Worm (Caenorhabditis elegans): ENCODE results near the gene F41G3.5.

F41G3.5 gene

ce11 chrII:6712177-6712981 is 34.1 kb upstream of the F41G3.5 start, which contains the start of the genes dpy-10 and T14B4.19:
Gene dpy-10, minus strand, starts transcription at chrII:6712227.
Gene T14B4.19, minus strand, starts transcription at chrII:6712931.
- TF ChIP-seq nhr-43 (tag; optimal IDR thresholded peaks at IDR 0.05; ENCODE audit: poor library complexity, severe bottlenecking): peak; percentile 75
- TF ChIP-seq lin-39 (tag; optimal IDR thresholded peaks at IDR 0.05): no peak
- TF ChIP-seq lsy-12 (tag; optimal IDR thresholded peaks at IDR 0.05): peak; percentile 6
- TF ChIP-seq fos-1 (tag; optimal IDR thresholded peaks at IDR 0.05): no peak
- TF ChIP-seq ceh-16 (tag; optimal IDR thresholded peaks at IDR 0.05): no peak
- TF ChIP-seq elt-3 (tag; optimal IDR thresholded peaks at IDR 0.05): peak in 2 of 3 experiments; percentile 18 to 85
- no peak for TF ChIP-seq sea-2 (GFP tag; optimal IDR thresholded peaks at IDR 0.05)
- TF ChIP-seq fkh-10 (GFP tag; optimal IDR thresholded peaks at IDR 0.05): no peak
- TF ChIP-seq daf-12 (tag; optimal IDR thresholded peaks at IDR 0.05): no peak
- TF ChIP-seq R02D3.7 (tag; optimal IDR thresholded peaks at IDR 0.05): no peak
- no peak for TF ChIP-seq skn-1 (tag; optimal IDR thresholded peaks at IDR 0.05)
- TF ChIP-seq nhr-23 (tag; optimal IDR thresholded peaks at IDR 0.05): peak; percentile 96
- no peak for TF ChIP-seq ceh-82 (tag; optimal IDR thresholded peaks at IDR 0.05)
- no peak for TF ChIP-seq nhr-12 (tag; optimal IDR thresholded peaks at IDR 0.05)
- no peak for TF ChIP-seq pha-4 (tag; optimal IDR thresholded peaks at IDR 0.05)

DNA sequence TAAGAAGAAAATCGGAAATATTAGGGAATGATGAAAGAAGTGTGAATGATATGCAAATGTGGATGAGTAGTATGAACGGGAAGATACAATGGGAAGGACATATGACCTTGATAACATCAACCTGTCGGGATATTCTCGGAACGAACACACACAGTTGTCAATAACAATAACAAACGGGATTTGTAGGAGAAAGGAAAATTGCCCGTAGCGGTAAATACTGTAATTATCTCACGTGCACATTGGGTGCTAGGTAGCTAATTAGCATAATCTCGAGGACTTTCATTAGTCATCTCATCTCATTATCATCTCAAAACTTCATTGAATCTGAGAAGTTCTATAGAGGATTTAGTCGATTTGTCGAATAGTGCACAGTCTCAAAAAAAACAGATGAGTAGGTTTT is 33.5 kb upstream of the F41G3.5 start:
- TF ChIP-seq nhr-67 (tag; optimal IDR thresholded peaks at IDR 0.05): no peak

- TF ChIP-seq elt-3 (tag; optimal IDR thresholded peaks at IDR 0.05) (peak in 2 of 3 experiments; percentile 10 to 76), tbx-2 (tag; optimal IDR thresholded peaks at IDR 0.05) (no peak), nhr-23 (tag; optimal IDR thresholded peaks at IDR 0.05) (peak; percentile 85)
These were observed 32.6 kb upstream of the F41G3.5 start, which contains the start of gene dpy-2 for ce11 chrII:6713832-6714342. Gene dpy-2, plus strand, starts transcription at chrII:6714292.

ce11 chrII:6715853-6716252 is 30.7 kb upstream of the F41G3.5 start:
- peak; percentile 46 for TF ChIP-seq nhr-23 (tag; optimal IDR thresholded peaks at IDR 0.05)
- no peak for TF ChIP-seq nhr-237 (tag; optimal IDR thresholded peaks at IDR 0.05)
- TF ChIP-seq ztf-11 (tag; optimal IDR thresholded peaks at IDR 0.05): no peak
- no peak for TF ChIP-seq pha-4 (tag; optimal IDR thresholded peaks at IDR 0.05)
- no peak for TF ChIP-seq skn-1 (tag; optimal IDR thresholded peaks at IDR 0.05)
- TF ChIP-seq jun-1 (tag; optimal IDR thresholded peaks at IDR 0.05): no peak
- no peak for TF ChIP-seq unc-62 (GFP tag; optimal IDR thresholded peaks at IDR 0.05)
- TF ChIP-seq unc-39 (tag; optimal IDR thresholded peaks at IDR 0.05): no peak
- no peak for TF ChIP-seq nhr-28 (tag; optimal IDR thresholded peaks at IDR 0.05)
- no peak for TF ChIP-seq nhr-11 (tag; optimal IDR thresholded peaks at IDR 0.05)
- no peak for TF ChIP-seq nhr-25 (tag; optimal IDR thresholded peaks at IDR 0.05)
- TF ChIP-seq R02D3.7 (tag; optimal IDR thresholded peaks at IDR 0.05): no peak
- TF ChIP-seq elt-1 (tag; optimal IDR thresholded peaks at IDR 0.05): no peak
- no peak for TF ChIP-seq egl-27 (tag; optimal IDR thresholded peaks at IDR 0.05)
- TF ChIP-seq ama-1 (optimal IDR thresholded peaks at IDR 0.05): peak; percentile 28
- no peak for TF ChIP-seq elt-2 (tag; optimal IDR thresholded peaks at IDR 0.05)
- no peak for TF ChIP-seq hmg-11 (tag; optimal IDR thresholded peaks at IDR 0.05)
- TF ChIP-seq lin-15B (tag; optimal IDR thresholded peaks at IDR 0.05): no peak
- no peak for TF ChIP-seq mdl-1 (tag; optimal IDR thresholded peaks at IDR 0.05)
- peak; percentile 35 for TF ChIP-seq nhr-43 (tag; optimal IDR thresholded peaks at IDR 0.05; ENCODE audit: poor library complexity, severe bottlenecking)
- no peak for TF ChIP-seq mml-1 (tag; optimal IDR thresholded peaks at IDR 0.05)
- no peak for TF ChIP-seq sea-2 (GFP tag; optimal IDR thresholded peaks at IDR 0.05)
- no peak for TF ChIP-seq ztf-4 (tag; optimal IDR thresholded peaks at IDR 0.05)
- TF ChIP-seq ceh-28 (tag; optimal IDR thresholded peaks at IDR 0.05): no peak
- TF ChIP-seq eor-1 (tag; optimal IDR thresholded peaks at IDR 0.05): no peak
- TF ChIP-seq ZK546.5 (tag; optimal IDR thresholded peaks at IDR 0.05): no peak
